Worm (Caenorhabditis elegans) whole organism, L2 larva: ENCODE data around the gene Y54G11A.19.

Experiments
- C34F6.9 ChIP-seq: fragments of 150-350 bp; optimal IDR thresholded peaks from 2 replicates; lab custom pipeline; 2014; ENCODE audit warnings: missing biosample characterization, missing genetic modification characterization
- F13H6.1 ChIP-seq: sonication (generic microtip); optimal IDR thresholded peaks from 2 replicates; lab custom pipeline; 2016; ENCODE audit warnings: missing genetic modification characterization, missing compliant biosample characterization
- R02D3.7 ChIP-seq: fragments of 150-350 bp; optimal IDR thresholded peaks from 2 replicates; lab custom pipeline; 2014; ENCODE audit warnings: missing biosample characterization, missing genetic modification characterization
- alr-1 ChIP-seq: fragments of 150-350 bp; optimal IDR thresholded peaks from 2 replicates; lab custom pipeline; 2014; ENCODE audit warnings: missing biosample characterization, missing genetic modification characterization
- aly-2 ChIP-seq: fragments of 150-350 bp; optimal IDR thresholded peaks from 2 replicates; lab custom pipeline; 2014; ENCODE audit warnings: missing biosample characterization, missing genetic modification characterization
- ama-1 ChIP-seq: fragments of 150-350 bp; optimal IDR thresholded peaks from 2 replicates; lab custom pipeline; 2018; ENCODE audit warnings: inconsistent platforms
- crh-2 ChIP-seq: sonication (generic microtip); optimal IDR thresholded peaks from 2 replicates; lab custom pipeline; 2017; ENCODE audit warnings: missing biosample characterization, missing genetic modification characterization
- dmd-4 ChIP-seq: sonication (generic microtip); optimal IDR thresholded peaks from 2 replicates; lab custom pipeline; 2017; ENCODE audit warnings: missing biosample characterization, missing genetic modification characterization
- egl-27 ChIP-seq: sonication (generic microtip); optimal IDR thresholded peaks from 3 replicates; lab custom pipeline; 2017; ENCODE audit warnings: missing biosample characterization, missing genetic modification reagents, missing genetic modification characterization
- elt-1 ChIP-seq: fragments of 150-350 bp; optimal IDR thresholded peaks from 2 replicates; lab custom pipeline; 2014; ENCODE audit warnings: missing biosample characterization, missing genetic modification characterization
- elt-3 ChIP-seq: sonication (generic microtip); optimal IDR thresholded peaks from 2 replicates; lab custom pipeline; 2017; ENCODE audit warnings: missing biosample characterization, missing genetic modification characterization
- gmeb-1 ChIP-seq: fragments of 150-350 bp; optimal IDR thresholded peaks from 2 replicates; lab custom pipeline; 2014; ENCODE audit warnings: missing biosample characterization, missing genetic modification characterization
- lin-11 ChIP-seq: fragments of 150-350 bp; sonication (generic microtip); optimal IDR thresholded peaks from 2 replicates; lab custom pipeline; 2014; ENCODE audit warnings: missing biosample characterization, missing genetic modification characterization, inconsistent platforms, mixed read lengths
- lin-13 ChIP-seq: fragments of 150-350 bp; optimal IDR thresholded peaks from 2 replicates; lab custom pipeline; 2014; ENCODE audit warnings: missing biosample characterization, missing genetic modification reagents, missing genetic modification characterization
- lsy-2 ChIP-seq, 2 experiments: fragments of 150-350 bp in 1 of 2; sonication (generic microtip) in 1 of 2; optimal IDR thresholded peaks; 2 replicates each; lab custom pipeline; 2014 to 2017; ENCODE audit warnings: missing biosample characterization in 2 of 2, missing genetic modification characterization in 2 of 2
- mab-5 ChIP-seq: fragments of 150-350 bp; optimal IDR thresholded peaks from 2 replicates; lab custom pipeline; 2014; ENCODE audit warnings: missing biosample characterization, missing genetic modification characterization
- mbf-1 ChIP-seq: sonication (generic microtip); optimal IDR thresholded peaks from 2 replicates; lab custom pipeline; 2017; ENCODE audit warnings: missing biosample characterization, missing genetic modification characterization
- mdl-1 ChIP-seq, 2 experiments: fragments of 150-350 bp in 1 of 2; sonication (generic microtip) in 1 of 2; optimal IDR thresholded peaks; 2 replicates each; lab custom pipeline; 2017; ENCODE audit warnings: missing biosample characterization in 2 of 2, missing genetic modification characterization in 2 of 2
- nhr-10 ChIP-seq: sonication (generic microtip); optimal IDR thresholded peaks from 2 replicates; lab custom pipeline; 2017; ENCODE audit warnings: missing biosample characterization, missing genetic modification characterization
- nhr-11 ChIP-seq: fragments of 150-350 bp; optimal IDR thresholded peaks from 2 replicates; lab custom pipeline; 2014; ENCODE audit warnings: missing biosample characterization, missing genetic modification characterization
- nhr-129 ChIP-seq: fragments of 150-350 bp; optimal IDR thresholded peaks from 2 replicates; lab custom pipeline; 2014; ENCODE audit warnings: missing biosample characterization, missing genetic modification characterization
- nhr-21 ChIP-seq: fragments of 150-350 bp; optimal IDR thresholded peaks from 2 replicates; lab custom pipeline; 2014; ENCODE audit warnings: missing biosample characterization, missing genetic modification characterization
- nhr-23 ChIP-seq: fragments of 150-350 bp; optimal IDR thresholded peaks from 2 replicates; lab custom pipeline; 2014; ENCODE audit warnings: missing biosample characterization, missing genetic modification reagents, missing genetic modification characterization
- nhr-237 ChIP-seq: fragments of 150-350 bp; optimal IDR thresholded peaks from 2 replicates; lab custom pipeline; 2014; ENCODE audit warnings: missing biosample characterization, missing genetic modification characterization
- nhr-25 ChIP-seq: fragments of 150-350 bp; sonication (generic microtip); optimal IDR thresholded peaks from 3 replicates; lab custom pipeline; 2014; ENCODE audit warnings: missing biosample characterization, missing genetic modification characterization
- nhr-6 ChIP-seq: fragments of 150-350 bp; optimal IDR thresholded peaks from 2 replicates; lab custom pipeline; 2014; ENCODE audit warnings: missing biosample characterization, missing genetic modification characterization
- nhr-77 ChIP-seq: fragments of 150-350 bp; optimal IDR thresholded peaks from 2 replicates; lab custom pipeline; 2014; ENCODE audit warnings: missing biosample characterization, missing genetic modification characterization
- sma-3 ChIP-seq: sonication (generic microtip); optimal IDR thresholded peaks from 2 replicates; lab custom pipeline; 2016; ENCODE audit warnings: missing genetic modification reagents, missing genetic modification characterization, missing compliant biosample characterization
- sma-9 ChIP-seq, 2 experiments: fragments of 150-350 bp in 1 of 2; sonication (generic microtip) in 1 of 2; optimal IDR thresholded peaks; 2 replicates each; lab custom pipeline; 2014 to 2016; ENCODE audit warnings: missing genetic modification characterization in 2 of 2, mild to moderate bottlenecking in 1 of 2, missing biosample characterization in 1 of 2, missing compliant biosample characterization in 1 of 2, missing genetic modification reagents in 1 of 2, moderate library complexity in 1 of 2
- snpc-4 ChIP-seq: fragments of 150-350 bp; optimal IDR thresholded peaks from 2 replicates; lab custom pipeline; 2014; ENCODE audit warnings: missing biosample characterization, missing genetic modification characterization
- unc-62 ChIP-seq: fragments of 150-350 bp; optimal IDR thresholded peaks from 2 replicates; lab custom pipeline; 2014; ENCODE audit warnings: missing biosample characterization, missing genetic modification reagents, missing genetic modification characterization
- zag-1 ChIP-seq: fragments of 150-350 bp; optimal IDR thresholded peaks from 2 replicates; lab custom pipeline; 2014; ENCODE audit warnings: missing biosample characterization, missing genetic modification characterization
- ztf-1 ChIP-seq: fragments of 200-800 bp; sonication (Bioruptor generic); conservative IDR thresholded peaks from 2 replicates; pipeline ENCODE4 v1.3.6; 2022; ENCODE audit warnings: missing genetic modification characterization, missing compliant biosample characterization
- ztf-11 ChIP-seq: sonication (generic microtip); optimal IDR thresholded peaks from 2 replicates; lab custom pipeline; 2017; ENCODE audit warnings: missing biosample characterization, missing genetic modification characterization
- ztf-4 ChIP-seq: fragments of 150-350 bp; optimal IDR thresholded peaks from 2 replicates; lab custom pipeline; 2014; ENCODE audit warnings: missing biosample characterization, missing genetic modification characterization

Gene Y54G11A.19

DNA sequence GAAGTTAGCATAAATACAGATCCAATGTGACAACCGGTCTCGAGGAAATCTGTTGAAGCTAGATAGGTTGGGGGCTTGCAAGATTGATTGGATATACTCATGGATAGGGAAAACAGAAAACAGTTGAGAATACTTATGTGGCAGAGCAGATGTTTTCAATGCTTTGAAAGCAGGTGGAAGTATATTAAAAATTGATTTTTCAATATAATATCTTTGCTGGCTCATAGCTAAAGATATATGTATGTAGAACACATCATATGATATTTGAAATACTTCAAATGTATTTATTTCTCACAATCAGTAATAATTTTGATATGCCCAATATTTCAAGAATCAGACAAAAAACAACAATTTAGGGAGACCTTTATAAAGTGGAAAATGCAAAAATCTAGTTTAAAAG is 30.6 kb upstream of the Y54G11A.19 start, which contains the start of gene srh-41:
Gene srh-41, minus strand, starts transcription at position 101 of the 400 bp plus-strand sequence.
- TF ChIP-seq elt-3 (tag; lab: Kevin White, UChicago): no peak
- no peak for TF ChIP-seq sma-9 (GFP tag; optimal IDR thresholded peaks at IDR 0.05; lab: Kevin White, UChicago)
- TF ChIP-seq sma-9 (tag; optimal IDR thresholded peaks at IDR 0.05; lab: Kevin White, UChicago): no peak
- TF ChIP-seq nhr-237 (tag; lab: Kevin White, UChicago): no peak
- no peak for TF ChIP-seq mab-5 (tag; lab: Kevin White, UChicago)
- TF ChIP-seq ztf-11 (tag; lab: Kevin White, UChicago): no peak
- no peak for TF ChIP-seq lsy-2 (tag; optimal IDR thresholded peaks at IDR 0.05; lab: Kevin White, UChicago)
- no peak for TF ChIP-seq nhr-6 (tag; lab: Kevin White, UChicago)
- TF ChIP-seq gmeb-1 (tag; lab: Kevin White, UChicago): no peak

- TF ChIP-seq unc-62 (GFP tag; lab: Kevin White, UChicago) (no peak), mdl-1 (tag; optimal IDR thresholded peaks at IDR 0.05; lab: Kevin White, UChicago) (no peak), elt-1 (tag; lab: Kevin White, UChicago) (no peak), R02D3.7 (tag; lab: Kevin White, UChicago) (no peak)
These were observed 19.7 kb upstream of the Y54G11A.19 start, which contains the start of gene Y54G11A.3 for ce11 chrII:14276409-14276808. Gene Y54G11A.3 (plus strand): TSS chrII:14276621.

ce11 chrII:14269839-14270238 is 13.2 kb upstream of the Y54G11A.19 start:
- TF ChIP-seq zag-1: no peak
- no peak for TF ChIP-seq sma-3 (GFP tag; lab: Kevin White, UChicago)
- no peak for TF ChIP-seq aly-2 (tag; lab: Kevin White, UChicago)
- TF ChIP-seq nhr-25 (tag; lab: Kevin White, UChicago): no peak
- no peak for TF ChIP-seq nhr-129 (tag; lab: Kevin White, UChicago)
- no peak for TF ChIP-seq lin-11 (tag; lab: Kevin White, UChicago)
- no peak for TF ChIP-seq nhr-11 (tag; lab: Kevin White, UChicago)
- TF ChIP-seq mab-5 (tag; lab: Kevin White, UChicago): no peak
- no peak for TF ChIP-seq nhr-21 (tag; lab: Kevin White, UChicago)
- no peak for TF ChIP-seq unc-62 (GFP tag; lab: Kevin White, UChicago)
- TF ChIP-seq ama-1 (lab: Kevin White, UChicago): no peak
- TF ChIP-seq elt-3 (tag; lab: Kevin White, UChicago): no peak
- TF ChIP-seq nhr-6 (tag; lab: Kevin White, UChicago): no peak
- TF ChIP-seq, all 48 proteins: peak for 0

- no peak for TF ChIP-seq lin-13
- no peak for TF ChIP-seq elt-1 (tag; lab: Kevin White, UChicago)
- TF ChIP-seq ztf-1: no peak
- TF ChIP-seq mbf-1 (tag; lab: Kevin White, UChicago): no peak
- no peak for TF ChIP-seq C34F6.9 (tag; lab: Kevin White, UChicago)
- no peak for TF ChIP-seq ztf-4 (tag; lab: Kevin White, UChicago)
- TF ChIP-seq alr-1: no peak
- TF ChIP-seq nhr-11 (tag; lab: Kevin White, UChicago): no peak
- TF ChIP-seq crh-2: no peak
- no peak for TF ChIP-seq nhr-77
- TF ChIP-seq elt-3 (tag; lab: Kevin White, UChicago): no peak
- TF ChIP-seq gmeb-1 (tag; lab: Kevin White, UChicago): no peak
- no peak for TF ChIP-seq dmd-4
These were observed 12.5 kb upstream of the Y54G11A.19 start, which contains the start of gene Y54G11A.1 for ce11 chrII:14269142-14269593. Gene Y54G11A.1 (minus strand): TSS chrII:14269192.

DNA sequence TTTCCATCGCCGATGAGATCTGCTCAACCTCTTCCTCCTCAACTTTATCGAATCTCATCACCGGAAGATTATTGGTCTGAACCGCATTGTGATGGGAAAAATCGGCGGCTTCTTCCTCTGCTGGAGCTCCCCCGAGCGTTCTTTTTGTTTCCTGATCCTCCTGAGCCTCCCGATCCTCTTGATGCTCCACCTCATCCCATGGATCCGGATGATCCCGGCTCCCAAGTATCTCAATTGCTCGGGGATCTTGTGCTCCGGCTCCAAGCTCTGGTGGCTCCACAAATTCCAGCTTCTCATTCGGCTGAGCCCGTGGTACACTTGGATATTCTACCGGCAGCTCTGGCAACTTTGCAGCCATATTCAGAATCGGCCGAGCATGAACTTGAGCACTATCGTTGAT is 1.3 kb upstream of the Y54G11A.19 start:
- TF ChIP-seq nhr-25 (tag; lab: Kevin White, UChicago) (no peak), sma-9 (GFP tag; optimal IDR thresholded peaks at IDR 0.05; lab: Kevin White, UChicago) (no peak), sma-9 (tag; optimal IDR thresholded peaks at IDR 0.05; lab: Kevin White, UChicago) (no peak), snpc-4 (tag; lab: Kevin White, UChicago) (no peak), elt-1 (tag; lab: Kevin White, UChicago) (no peak), F13H6.1 (tag; lab: Kevin White, UChicago) (no peak), nhr-10 (tag; lab: Kevin White, UChicago) (no peak), nhr-23 (tag; lab: Kevin White, UChicago) (no peak), ztf-4 (tag; lab: Kevin White, UChicago) (no peak), egl-27 (tag; lab: Kevin White, UChicago) (no peak)
- TF ChIP-seq, all 48 proteins: peak for 0
